Fruit fly (Drosophila melanogaster) whole organism, embryonic: Measurements from ENCODE around the gene sima.

Source experiments
- Aef1 ChIP-seq: fragments of 200-800 bp; sonication (Bioruptor generic); IDR thresholded peaks from 3 replicates; pipeline ENCODE4 v1.3.6; 2022; ENCODE audit warnings: missing biosample characterization, missing genetic modification characterization
- CG10654 ChIP-seq: fragments of 200-800 bp; sonication (Bioruptor generic); optimal IDR thresholded peaks from 2 replicates; lab custom pipeline; 2016; ENCODE audit warnings: missing biosample characterization, missing genetic modification characterization
- CG10979 ChIP-seq: fragments of 200-800 bp; sonication (Bioruptor generic); optimal IDR thresholded peaks from 2 replicates; lab custom pipeline; 2018; ENCODE audit warnings: missing biosample characterization, mild to moderate bottlenecking, missing genetic modification characterization, moderate library complexity
- CG12219 ChIP-seq: fragments of 200-800 bp; sonication (Bioruptor generic); optimal IDR thresholded peaks from 3 replicates; lab custom pipeline; 2018; ENCODE audit warnings: missing biosample characterization, mild to moderate bottlenecking, missing genetic modification characterization
- CG1233 ChIP-seq: fragments of 200-800 bp; sonication (Bioruptor generic); optimal IDR thresholded peaks from 4 replicates; lab custom pipeline; 2018; ENCODE audit warnings: missing biosample characterization, mild to moderate bottlenecking, missing genetic modification characterization
- CG12391 ChIP-seq: fragments of 200-800 bp; sonication (Bioruptor generic); optimal IDR thresholded peaks from 3 replicates; lab custom pipeline; 2018; ENCODE audit warnings: missing biosample characterization, mild to moderate bottlenecking, missing genetic modification characterization, moderate library complexity
- CG15479 ChIP-seq: fragments of 200-800 bp; sonication (Bioruptor generic); optimal IDR thresholded peaks from 3 replicates; lab custom pipeline; 2019; ENCODE audit warnings: missing biosample characterization, mild to moderate bottlenecking, missing genetic modification characterization, moderate library complexity
- CG15696 ChIP-seq: fragments of 200-800 bp; sonication (Bioruptor generic); optimal IDR thresholded peaks from 2 replicates; lab custom pipeline; 2019; ENCODE audit warnings: missing biosample characterization, mild to moderate bottlenecking, missing genetic modification characterization, moderate library complexity
- CG16815 ChIP-seq: fragments of 200-800 bp; sonication (Bioruptor generic); optimal IDR thresholded peaks from 3 replicates; lab custom pipeline; 2017; ENCODE audit warnings: missing biosample characterization, mild to moderate bottlenecking, missing genetic modification characterization
- CG17359 ChIP-seq: fragments of 200-800 bp; sonication (Bioruptor generic); optimal IDR thresholded peaks from 3 replicates; lab custom pipeline; 2018; ENCODE audit warnings: missing biosample characterization, mild to moderate bottlenecking, missing genetic modification characterization, moderate library complexity
- CG18619 ChIP-seq: fragments of 200-800 bp; sonication (Bioruptor generic); optimal IDR thresholded peaks from 3 replicates; lab custom pipeline; 2017; ENCODE audit warnings: missing biosample characterization, mild to moderate bottlenecking, missing genetic modification characterization
- CG18764 ChIP-seq: fragments of 200-800 bp; sonication (Bioruptor generic); optimal IDR thresholded peaks from 3 replicates; lab custom pipeline; 2016; ENCODE audit warnings: missing biosample characterization, missing genetic modification characterization
- CG2116 ChIP-seq: fragments of 200-800 bp; sonication (Bioruptor generic); optimal IDR thresholded peaks from 3 replicates; lab custom pipeline; 2018; ENCODE audit warnings: missing biosample characterization, mild to moderate bottlenecking, missing genetic modification characterization
- CG30403 ChIP-seq: fragments of 200-800 bp; sonication (Bioruptor generic); optimal IDR thresholded peaks from 3 replicates; lab custom pipeline; 2016; ENCODE audit warnings: missing biosample characterization, missing genetic modification characterization
- CG30431 ChIP-seq: fragments of 200-800 bp; sonication (Bioruptor generic); optimal IDR thresholded peaks from 2 replicates; lab custom pipeline; 2017; ENCODE audit warnings: missing biosample characterization, missing genetic modification characterization
- CG4617 ChIP-seq: fragments of 200-800 bp; sonication (Bioruptor generic); optimal IDR thresholded peaks from 3 replicates; lab custom pipeline; 2016; ENCODE audit warnings: missing biosample characterization, missing genetic modification characterization, borderline replicate concordance
- CG4707 ChIP-seq: fragments of 200-800 bp; sonication (Bioruptor generic); optimal IDR thresholded peaks from 2 replicates; lab custom pipeline; 2018; ENCODE audit warnings: missing biosample characterization, mild to moderate bottlenecking, missing genetic modification characterization, moderate library complexity
- CG8388 ChIP-seq: fragments of 200-800 bp; sonication (Bioruptor generic); optimal IDR thresholded peaks from 2 replicates; lab custom pipeline; 2019; ENCODE audit warnings: missing biosample characterization, mild to moderate bottlenecking, missing genetic modification characterization, moderate library complexity
- CG8944 ChIP-seq: fragments of 200-800 bp; sonication (Bioruptor generic); optimal IDR thresholded peaks from 3 replicates; lab custom pipeline; 2016; ENCODE audit warnings: missing biosample characterization, missing genetic modification characterization
- CG9215 ChIP-seq: fragments of 200-800 bp; sonication (Bioruptor generic); IDR thresholded peaks from 2 replicates; pipeline ENCODE4 v1.3.6; 2022; ENCODE audit warnings: missing biosample characterization, missing genetic modification characterization
- CG9609 ChIP-seq: fragments of 200-800 bp; sonication (Bioruptor generic); optimal IDR thresholded peaks from 3 replicates; lab custom pipeline; 2016; ENCODE audit warnings: missing biosample characterization, missing genetic modification characterization
- D19A ChIP-seq: fragments of 200-800 bp; optimal IDR thresholded peaks from 3 replicates; lab custom pipeline; 2019; ENCODE audit warnings: missing biosample characterization, mild to moderate bottlenecking, missing genetic modification characterization, moderate library complexity
- Dp ChIP-seq: fragments of 200-800 bp; sonication (Bioruptor generic); optimal IDR thresholded peaks from 2 replicates; lab custom pipeline; 2018; ENCODE audit warnings: missing biosample characterization, mild to moderate bottlenecking, missing genetic modification characterization, moderate library complexity
- Hmr ChIP-seq: fragments of 200-800 bp; sonication (Bioruptor generic); optimal IDR thresholded peaks from 3 replicates; lab custom pipeline; 2017; ENCODE audit warnings: mild to moderate bottlenecking, missing biosample characterization, missing genetic modification reagents, missing genetic modification characterization
- Hr3 ChIP-seq: fragments of 200-800 bp; sonication (Bioruptor generic); optimal IDR thresholded peaks from 3 replicates; lab custom pipeline; 2016; ENCODE audit warnings: missing biosample characterization, missing genetic modification characterization
- Jarid2 ChIP-seq: fragments of 200-800 bp; sonication (Bioruptor generic); optimal IDR thresholded peaks from 3 replicates; lab custom pipeline; 2017; ENCODE audit warnings: mild to moderate bottlenecking, missing biosample characterization, missing genetic modification reagents, missing genetic modification characterization
- NC2β ChIP-seq: fragments of 200-800 bp; sonication (Bioruptor generic); optimal IDR thresholded peaks from 2 replicates; lab custom pipeline; 2016; ENCODE audit warnings: missing biosample characterization, missing genetic modification characterization
- Optix ChIP-seq: fragments of 200-800 bp; sonication (Bioruptor generic); IDR thresholded peaks from 3 replicates; pipeline ENCODE4 v1.3.6; 2022; ENCODE audit warnings: missing biosample characterization, missing genetic modification characterization
- Taf1 ChIP-seq: fragments of 200-800 bp; sonication (Bioruptor generic); IDR thresholded peaks from 2 replicates; pipeline ENCODE4 v1.3.6; 2022; ENCODE audit warnings: missing biosample characterization, missing genetic modification characterization
- Vsx1 ChIP-seq: fragments of 200-800 bp; sonication (Bioruptor generic); optimal IDR thresholded peaks from 2 replicates; lab custom pipeline; 2017; ENCODE audit warnings: missing biosample characterization, mild to moderate bottlenecking, missing genetic modification characterization, missing genetic modification reagents
- br ChIP-seq: fragments of >200 bp; optimal IDR thresholded peaks from 2 replicates; lab custom pipeline; 2017
- corto ChIP-seq: fragments of 200-800 bp; sonication (Bioruptor generic); optimal IDR thresholded peaks from 2 replicates; lab custom pipeline; 2016; ENCODE audit warnings: missing biosample characterization, mild to moderate bottlenecking, missing genetic modification characterization, moderate library complexity
- crc ChIP-seq: fragments of 200-800 bp; sonication (Bioruptor generic); optimal IDR thresholded peaks from 2 replicates; lab custom pipeline; 2016; ENCODE audit warnings: missing biosample characterization, missing genetic modification characterization
- croc ChIP-seq: fragments of 200-800 bp; sonication (Bioruptor generic); conservative IDR thresholded peaks from 3 replicates; pipeline ENCODE4 v1.3.6; 2022; ENCODE audit warnings: missing biosample characterization, missing genetic modification characterization
- crol ChIP-seq: fragments of 200-800 bp; sonication (Bioruptor generic); IDR thresholded peaks from 2 replicates; pipeline ENCODE4 v1.3.6; 2022; ENCODE audit warnings: missing biosample characterization, missing genetic modification characterization
- dm ChIP-seq: fragments of 200-800 bp; sonication (Bioruptor generic); optimal IDR thresholded peaks from 3 replicates; lab custom pipeline; 2016; ENCODE audit warnings: missing biosample characterization, missing genetic modification characterization
- dpn ChIP-seq, 2 experiments: fragments of 200-800 bp; sonication (Bioruptor generic); optimal IDR thresholded peaks; 3 replicates each; lab custom pipeline; 2016; ENCODE audit warnings: missing biosample characterization in 2 of 2, missing genetic modification characterization in 2 of 2
- emc ChIP-seq: fragments of 200-800 bp; sonication (Bioruptor generic); optimal IDR thresholded peaks from 2 replicates; lab custom pipeline; 2016; ENCODE audit warnings: missing biosample characterization, missing genetic modification characterization
- gcm2 ChIP-seq: fragments of 200-800 bp; sonication (Bioruptor generic); optimal IDR thresholded peaks from 2 replicates; lab custom pipeline; 2016; ENCODE audit warnings: missing biosample characterization, missing genetic modification characterization
- ham ChIP-seq: fragments of 200-800 bp; sonication (Bioruptor generic); IDR thresholded peaks from 2 replicates; pipeline ENCODE4 v1.3.6; 2022; ENCODE audit warnings: missing biosample characterization, missing genetic modification characterization
- hkb ChIP-seq, 2 experiments: fragments of 200-800 bp in 1 of 2; fragments of >200 bp in 1 of 2; sonication (Bioruptor generic) in 1 of 2; IDR thresholded peaks in 1 of 2; optimal IDR thresholded peaks in 1 of 2; 2 replicates each; pipeline versions ENCODE4 v1.3.6 to Lab custom; 2017 to 2022; ENCODE audit warnings: missing biosample characterization in 1 of 2, missing genetic modification characterization in 1 of 2
- hth ChIP-seq: fragments of >200 bp; optimal IDR thresholded peaks from 2 replicates; lab custom pipeline; 2017; ENCODE audit warnings: inconsistent platforms
- insv ChIP-seq, 2 experiments: fragments of 200-800 bp; sonication (Bioruptor generic); optimal IDR thresholded peaks; 3 replicates each; lab custom pipeline; 2016 to 2018; ENCODE audit warnings: missing biosample characterization in 2 of 2, missing genetic modification characterization in 2 of 2
- mam ChIP-seq: fragments of 200-800 bp; sonication (Bioruptor generic); optimal IDR thresholded peaks from 3 replicates; lab custom pipeline; 2016; ENCODE audit warnings: missing biosample characterization, missing genetic modification characterization
- pzg ChIP-seq: fragments of 200-800 bp; sonication (Bioruptor generic); optimal IDR thresholded peaks from 3 replicates; lab custom pipeline; 2018; ENCODE audit warnings: missing biosample characterization, mild to moderate bottlenecking, missing genetic modification characterization, moderate library complexity
- rib ChIP-seq: fragments of 200-800 bp; sonication (Bioruptor generic); IDR thresholded peaks from 2 replicates; pipeline ENCODE4 v1.3.6; 2022; ENCODE audit warnings: missing biosample characterization, missing genetic modification characterization
- run ChIP-seq: fragments of 200-800 bp; sonication (Bioruptor generic); optimal IDR thresholded peaks from 3 replicates; lab custom pipeline; 2018; ENCODE audit warnings: missing biosample characterization, mild to moderate bottlenecking, missing genetic modification characterization
- sens ChIP-seq: fragments of 200-800 bp; sonication (Bioruptor generic); peaks from one replicate; lab custom pipeline; 2016; ENCODE audit warnings: missing biosample characterization, missing genetic modification characterization
- tap ChIP-seq: fragments of 200-800 bp; optimal IDR thresholded peaks from 3 replicates; lab custom pipeline; 2019; ENCODE audit warnings: missing biosample characterization, mild to moderate bottlenecking, missing genetic modification characterization, moderate library complexity
- tgo ChIP-seq: fragments of 200-800 bp; sonication (Bioruptor generic); IDR thresholded peaks from 3 replicates; pipeline ENCODE4 v1.3.6; 2022; ENCODE audit warnings: missing biosample characterization, missing genetic modification characterization
- ttk ChIP-seq: fragments of 200-800 bp; sonication (Bioruptor generic); IDR thresholded peaks from 2 replicates; pipeline ENCODE4 v2.1.2; 2022; ENCODE audit warnings: missing biosample characterization, missing genetic modification characterization
- vfl ChIP-seq: fragments of 200-800 bp; sonication (Bioruptor generic); optimal IDR thresholded peaks from 2 replicates; lab custom pipeline; 2016; ENCODE audit warnings: missing biosample characterization, missing genetic modification characterization

The sima gene

dm6 chr3R:30052455-30053046 lies 5.6 kb upstream of the sima start, which contains the start of gene Jasper (continued):
- TF ChIP-seq run (peak; percentile 54), CG9609 (GFP tag; lab: Kevin White, UChicago) (no peak), dpn (GFP tag; optimal IDR thresholded peaks at IDR 0.05; lab: Kevin White, UChicago) (peak in 1 of 2 experiments; percentile 40), emc (GFP tag; lab: Kevin White, UChicago) (no peak), CG30403 (GFP tag; lab: Kevin White, UChicago) (no peak), Hmr (GFP tag; lab: Kevin White, UChicago) (peak; percentile 19), insv (GFP tag; optimal IDR thresholded peaks at IDR 0.05; lab: Kevin White, UChicago) (no peak), croc (no peak), dm (GFP tag; lab: Kevin White, UChicago) (peak; percentile 14), Optix (GFP tag; lab: Robert Waterston, UW) (no peak), crol (GFP tag; lab: Robert Waterston, UW) (no peak), Taf1 (GFP tag; lab: Robert Waterston, UW) (no peak), CG1233 (GFP tag; lab: Kevin White, UChicago) (no peak), CG9215 (GFP tag; lab: Robert Waterston, UW) (no peak), mam (GFP tag; lab: Kevin White, UChicago) (no peak), CG8944 (GFP tag; lab: Kevin White, UChicago) (no peak), tgo (GFP tag; lab: Robert Waterston, UW) (no peak), CG18764 (no peak), vfl (GFP tag; lab: Kevin White, UChicago) (peak; percentile 31), Hr3 (no peak), ttk (no peak), Jarid2 (GFP tag; lab: Kevin White, UChicago) (no peak), D19A (tag; lab: Kevin White, UChicago) (no peak), CG4707 (GFP tag; lab: Kevin White, UChicago) (no peak), rib (no peak), CG18619 (GFP tag; lab: Kevin White, UChicago) (no peak), pzg (GFP tag; lab: Kevin White, UChicago) (peak; percentile 99), gcm2 (GFP tag; lab: Kevin White, UChicago) (no peak), CG15696 (tag; lab: Kevin White, UChicago) (no peak), hkb (optimal IDR thresholded peaks at IDR 0.05; lab: Kevin White, UChicago) (no peak), hkb (GFP tag; IDR thresholded peaks at IDR 0.05; lab: Robert Waterston, UW) (no peak), CG12391 (peak; percentile 7), tap (no peak), Aef1 (GFP tag; lab: Robert Waterston, UW) (no peak), CG12219 (GFP tag; lab: Kevin White, UChicago) (no peak), NC2β (no peak), crc (no peak), Vsx1 (GFP tag; lab: Kevin White, UChicago) (no peak), CG10654 (GFP tag; lab: Kevin White, UChicago) (peak; percentile 18), CG8388 (GFP tag; lab: Kevin White, UChicago) (no peak), br (lab: Kevin White, UChicago) (no peak), CG2116 (peak; percentile 82), CG16815 (GFP tag; lab: Kevin White, UChicago) (no peak), CG17359 (tag; lab: Kevin White, UChicago) (peak; percentile 2), CG30431 (no peak), hth (lab: Kevin White, UChicago) (no peak), sens (GFP tag; lab: Kevin White, UChicago) (no peak), CG10979 (tag; lab: Kevin White, UChicago) (no peak), CG4617 (GFP tag; lab: Kevin White, UChicago) (peak; percentile 70), Dp (GFP tag; lab: Kevin White, UChicago) (peak; percentile 100), corto (no peak), ham (GFP tag; lab: Robert Waterston, UW) (no peak), CG15479 (no peak)
